Worm (Caenorhabditis elegans): Measurements from ENCODE around the gene dpy-28.
A peak's percentile ranks its signal among the peaks of the same experiment; 100 is the strongest.

- TF ChIP-seq zip-4 (GFP tag; optimal IDR thresholded peaks at IDR 0.05) (peak; percentile 77), elt-3 (tag; optimal IDR thresholded peaks at IDR 0.05) (peak in 2 of 6 experiments; percentile 5 to 52), dpl-1 (GFP tag; optimal IDR thresholded peaks at IDR 0.05) (peak; percentile 84 to 89 (median 84)), alr-1 (tag; optimal IDR thresholded peaks at IDR 0.05; ENCODE audit: borderline replicate concordance) (no peak), mdl-1 (tag; optimal IDR thresholded peaks at IDR 0.05) (peak in 1 of 2 experiments; percentile 53), swsn-7 (tag; optimal IDR thresholded peaks at IDR 0.05) (peak; percentile 56), nhr-71 (tag; optimal IDR thresholded peaks at IDR 0.05) (peak; percentile 64), ama-1 (optimal IDR thresholded peaks at IDR 0.05) (no peak)
Observed at ce11 chrIII:10747620-10748479, 15.1 kb upstream of the dpy-28 start, which contains the start of the genes ran-1 and dkc-1.
